Fruit fly (Drosophila melanogaster): ENCODE results near the gene Nna1.
A peak's percentile ranks its signal among the peaks of the same experiment; 100 is the strongest.

Nna1 gene

DNA sequence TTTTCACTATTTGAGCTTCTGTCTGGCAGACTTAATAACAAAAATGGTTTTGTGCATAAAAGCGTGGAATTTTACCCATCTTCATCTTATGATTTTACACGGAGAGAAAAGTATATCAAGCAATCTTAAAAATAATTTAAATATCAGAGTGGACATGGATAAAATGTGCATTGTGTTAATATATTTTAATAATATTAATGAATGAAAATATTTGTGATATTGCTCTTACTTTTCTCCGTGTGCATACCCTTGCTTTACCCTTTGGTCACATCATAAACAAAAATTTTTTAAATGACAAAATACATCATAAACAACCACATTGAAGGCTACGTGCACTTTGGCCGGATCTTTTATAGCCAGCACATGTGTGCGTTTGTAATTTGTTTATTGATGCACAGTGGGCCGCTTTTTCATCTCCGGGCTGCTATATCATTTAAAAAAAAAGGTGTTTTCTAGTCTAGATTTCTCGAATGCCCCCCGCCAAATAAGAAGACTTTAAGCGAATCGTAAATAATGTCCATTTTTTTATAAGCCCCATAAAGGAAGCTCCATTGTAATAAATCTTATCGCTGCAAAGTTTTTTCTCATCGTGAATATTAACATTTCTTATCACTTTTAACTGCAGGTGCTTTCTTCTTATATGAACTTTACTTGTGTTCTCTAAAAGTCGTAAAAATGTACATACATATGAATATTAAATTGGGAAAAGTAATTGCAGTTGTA lies 72.5 kb downstream of the Nna1 start (continued):
- TF ChIP-seq CG33213 (GFP tag; optimal IDR thresholded peaks at IDR 0.05), result no peak
- peak; percentile 27 for TF ChIP-seq CG9727 (GFP tag; optimal IDR thresholded peaks at IDR 0.05)
- no peak for TF ChIP-seq cwo (GFP tag; optimal IDR thresholded peaks at IDR 0.05)
- TF ChIP-seq CG8089 (GFP tag; optimal IDR thresholded peaks at IDR 0.05), result no peak
- peak; percentile 34; the same call in 1 of the 2 replicates for TF ChIP-seq Atf6 (GFP tag; IDR thresholded peaks at IDR 0.05)
- TF ChIP-seq CG32532 (GFP tag; IDR thresholded peaks at IDR 0.05), result no peak; the same call in 1 of the 2 replicates
- TF ChIP-seq pnt (GFP tag; optimal IDR thresholded peaks at IDR 0.05), result no peak
- TF ChIP-seq CG12104 (GFP tag; optimal IDR thresholded peaks at IDR 0.05), result no peak
- TF ChIP-seq E2f2 (GFP tag; IDR thresholded peaks at IDR 0.05), result peak; percentile 43; the same call in 1 of the 2 replicates
- TF ChIP-seq CoRest (tag; optimal IDR thresholded peaks at IDR 0.05), result peak; percentile 48
- TF ChIP-seq zen2 (GFP tag; IDR thresholded peaks at IDR 0.05; ENCODE audit: partially characterized antibody), result no peak
- TF ChIP-seq CG16813 (GFP tag; IDR thresholded peaks at IDR 0.05; ENCODE audit: partially characterized antibody), result no peak
- TF ChIP-seq Dad (GFP tag; optimal IDR thresholded peaks at IDR 0.05), result no peak
- no peak for TF ChIP-seq CG30020 (tag; optimal IDR thresholded peaks at IDR 0.05)
- no peak for TF ChIP-seq gt (GFP tag; IDR thresholded peaks at IDR 0.05)
- TF ChIP-seq en (GFP tag; optimal IDR thresholded peaks at IDR 0.05), result no peak
- no peak; the same call in 2 of the 3 replicates for TF ChIP-seq CG17361 (GFP tag; IDR thresholded peaks at IDR 0.05)
- peak; percentile 69 for TF ChIP-seq Drgx (GFP tag; IDR thresholded peaks at IDR 0.05)
- peak; percentile 40 for TF ChIP-seq CG3281 (GFP tag; optimal IDR thresholded peaks at IDR 0.05)
- TF ChIP-seq H15 (GFP tag; IDR thresholded peaks at IDR 0.05), result 0 out of 3 replicates have a peak, but pooled peaks have one; percentile 29
- 0 out of 2 replicates have a peak, but pooled peaks have one; percentile 62 for TF ChIP-seq sob (GFP tag; IDR thresholded peaks at IDR 0.05)
- no peak for TF ChIP-seq Dll (GFP tag; IDR thresholded peaks at IDR 0.05; ENCODE audit: partially characterized antibody)
- TF ChIP-seq Awh (GFP tag; IDR thresholded peaks at IDR 0.05), result peak; percentile 28; the same call in 1 of the 2 replicates
- TF ChIP-seq Sox100B (GFP tag; optimal IDR thresholded peaks at IDR 0.05), result peak; percentile 29
- TF ChIP-seq lab (GFP tag; optimal IDR thresholded peaks at IDR 0.05), result peak; percentile 55
- TF ChIP-seq nerfin-2 (GFP tag; IDR thresholded peaks at IDR 0.05; ENCODE audit: partially characterized antibody), result no peak
- TF ChIP-seq Ada2b (GFP tag; IDR thresholded peaks at IDR 0.05), result peak; percentile 35; the same call in 1 of the 2 replicates
- TF ChIP-seq gce (GFP tag; IDR thresholded peaks at IDR 0.05), result no peak
- 0 out of 2 replicates have a peak, but pooled peaks have one; percentile 8 for TF ChIP-seq cas (GFP tag; IDR thresholded peaks at IDR 0.05)
- TF ChIP-seq emc (GFP tag; optimal IDR thresholded peaks at IDR 0.05), result no peak
- TF ChIP-seq mam (GFP tag; optimal IDR thresholded peaks at IDR 0.05), result no peak
- 0 out of 3 replicates have a peak, but pooled peaks have one; percentile 45 for TF ChIP-seq ken (GFP tag; IDR thresholded peaks at IDR 0.05)
- TF ChIP-seq Myb (GFP tag; optimal IDR thresholded peaks at IDR 0.05), result no peak
- no peak for TF ChIP-seq vnd (GFP tag; IDR thresholded peaks at IDR 0.05; ENCODE audit: partially characterized antibody)
- no peak for TF ChIP-seq sc (optimal IDR thresholded peaks at IDR 0.05)
- TF ChIP-seq sc (GFP tag; optimal IDR thresholded peaks at IDR 0.05), result peak; percentile 19
- TF ChIP-seq CG10209 (GFP tag; optimal IDR thresholded peaks at IDR 0.05), result peak; percentile 43
- TF ChIP-seq CG13287 (GFP tag; IDR thresholded peaks at IDR 0.05; ENCODE audit: partially characterized antibody), result no peak
- no peak for TF ChIP-seq scrt (GFP tag; optimal IDR thresholded peaks at IDR 0.05)
- TF ChIP-seq CG1792 (GFP tag; optimal IDR thresholded peaks at IDR 0.05), result no peak
- peak; percentile 59 for TF ChIP-seq phol (tag; optimal IDR thresholded peaks at IDR 0.05)
- TF ChIP-seq ato (GFP tag; IDR thresholded peaks at IDR 0.05; ENCODE audit: partially characterized antibody), result no peak
- no peak for TF ChIP-seq CG3163 (GFP tag; optimal IDR thresholded peaks at IDR 0.05)
- peak; percentile 66 for TF ChIP-seq CG2712 (tag; optimal IDR thresholded peaks at IDR 0.05)
- TF ChIP-seq tll (GFP tag; optimal IDR thresholded peaks at IDR 0.05), result no peak
- peak in 1 of 2 experiments; percentile 63 for TF ChIP-seq Hr51 (GFP tag; optimal IDR thresholded peaks at IDR 0.05)
- TF ChIP-seq fd102C (GFP tag; optimal IDR thresholded peaks at IDR 0.05), result no peak
- peak; percentile 50; the same call in 1 of the 3 replicates for TF ChIP-seq CG11093 (GFP tag; IDR thresholded peaks at IDR 0.05)
